Worm (Caenorhabditis elegans): ENCODE measurements around the gene Y9C2UA.1.

Y9C2UA.1 gene

ce11 chrII:9113759-9114158 lies 25.7 kb upstream of the Y9C2UA.1 start (continued):
- TF ChIP-seq C16A3.4 (tag; optimal IDR thresholded peaks at IDR 0.05): no peak
- TF ChIP-seq ces-1 (GFP tag; optimal IDR thresholded peaks at IDR 0.05): no peak
- TF ChIP-seq nhr-77 (tag; optimal IDR thresholded peaks at IDR 0.05): no peak
- TF ChIP-seq sox-4 (tag; optimal IDR thresholded peaks at IDR 0.05): no peak
- no peak for TF ChIP-seq fkh-8 (tag; optimal IDR thresholded peaks at IDR 0.05)
- TF ChIP-seq egl-13 (tag; optimal IDR thresholded peaks at IDR 0.05): no peak
- no peak for TF ChIP-seq swsn-7 (tag; optimal IDR thresholded peaks at IDR 0.05)
- TF ChIP-seq dpl-1 (GFP tag; optimal IDR thresholded peaks at IDR 0.05): peak in 2 of 3 experiments; percentile 2 to 10
- no peak for TF ChIP-seq nhr-90 (tag; optimal IDR thresholded peaks at IDR 0.05; ENCODE audit: poor library complexity)
- TF ChIP-seq egl-27 (tag; optimal IDR thresholded peaks at IDR 0.05): no peak
- TF ChIP-seq elt-3 (tag; optimal IDR thresholded peaks at IDR 0.05): peak in 1 of 6 experiments; percentile 45

- peak; percentile 34 for TF ChIP-seq nhr-85 (tag)
- no peak for TF ChIP-seq efl-1 (optimal IDR thresholded peaks at IDR 0.05)
- TF ChIP-seq efl-1 (GFP tag; optimal IDR thresholded peaks at IDR 0.05 in 1 of 2): no peak
These were observed 24.5 kb upstream of the Y9C2UA.1 start for ce11 chrII:9114972-9115371.

ce11 chrII:9115644-9116043 lies 23.8 kb upstream of the Y9C2UA.1 start:
- TF ChIP-seq mef-2 (tag; optimal IDR thresholded peaks at IDR 0.05) (no peak), alr-1 (tag; optimal IDR thresholded peaks at IDR 0.05; ENCODE audit: borderline replicate concordance) (no peak), nhr-11 (tag; optimal IDR thresholded peaks at IDR 0.05) (peak; percentile 25), fkh-8 (tag; optimal IDR thresholded peaks at IDR 0.05) (peak; percentile 86), nhr-47 (tag; optimal IDR thresholded peaks at IDR 0.05) (peak; percentile 64), isw-1 (GFP tag; IDR thresholded peaks at IDR 0.05) (no peak), lin-14 (GFP tag; optimal IDR thresholded peaks at IDR 0.05) (peak; percentile 47), nhr-71 (tag; optimal IDR thresholded peaks at IDR 0.05) (peak; percentile 76), nhr-20 (tag; optimal IDR thresholded peaks at IDR 0.05) (no peak), sox-4 (tag; optimal IDR thresholded peaks at IDR 0.05) (peak; percentile 4)

ce11 chrII:9116404-9116803 lies 23.0 kb upstream of the Y9C2UA.1 start:
- no peak for TF ChIP-seq nhr-71 (tag; optimal IDR thresholded peaks at IDR 0.05)
- TF ChIP-seq hlh-4 (tag; optimal IDR thresholded peaks at IDR 0.05): no peak
- no peak for TF ChIP-seq nhr-20 (tag; optimal IDR thresholded peaks at IDR 0.05)
- TF ChIP-seq lin-39 (tag; optimal IDR thresholded peaks at IDR 0.05): no peak
- TF ChIP-seq lin-35 (GFP tag; optimal IDR thresholded peaks at IDR 0.05): peak in 1 of 2 experiments; percentile 42

- TF ChIP-seq nhr-71 (tag; optimal IDR thresholded peaks at IDR 0.05) (peak; percentile 90), ceh-90 (tag; optimal IDR thresholded peaks at IDR 0.05) (peak; percentile 19), nhr-77 (tag; optimal IDR thresholded peaks at IDR 0.05) (no peak), ztf-4 (tag; optimal IDR thresholded peaks at IDR 0.05) (peak; percentile 53), nhr-11 (tag; optimal IDR thresholded peaks at IDR 0.05) (peak; percentile 69), aly-2 (tag; optimal IDR thresholded peaks at IDR 0.05) (no peak), zip-4 (GFP tag; optimal IDR thresholded peaks at IDR 0.05) (peak; percentile 60), lin-35 (GFP tag; optimal IDR thresholded peaks at IDR 0.05) (peak in 1 of 2 experiments; percentile 32), unc-98 (GFP tag; IDR thresholded peaks at IDR 0.05) (no peak), ceh-82 (tag; optimal IDR thresholded peaks at IDR 0.05) (no peak), dsc-1 (tag; optimal IDR thresholded peaks at IDR 0.05) (peak; percentile 93), dpl-1 (GFP tag; optimal IDR thresholded peaks at IDR 0.05) (no peak), nhr-20 (tag; optimal IDR thresholded peaks at IDR 0.05) (peak; percentile 51), Y116A8C.19 (tag; optimal IDR thresholded peaks at IDR 0.05; ENCODE audit: borderline replicate concordance) (no peak), fkh-10 (GFP tag; optimal IDR thresholded peaks at IDR 0.05) (peak; percentile 14), elt-2 (tag; optimal IDR thresholded peaks at IDR 0.05) (peak; percentile 69), mab-9 (GFP tag; IDR thresholded peaks at IDR 0.05) (no peak), lin-13 (GFP tag; optimal IDR thresholded peaks at IDR 0.05) (peak; percentile 10), xbp-1 (tag; optimal IDR thresholded peaks at IDR 0.05) (peak; percentile 18), pax-3 (tag; optimal IDR thresholded peaks at IDR 0.05) (peak; percentile 77), fkh-8 (tag; optimal IDR thresholded peaks at IDR 0.05) (peak; percentile 92), nhr-47 (tag; optimal IDR thresholded peaks at IDR 0.05) (peak; percentile 82), tbx-2 (tag; optimal IDR thresholded peaks at IDR 0.05) (peak; percentile 7), lsy-2 (tag; optimal IDR thresholded peaks at IDR 0.05) (peak; percentile 45 to 55), tlp-1 (tag; optimal IDR thresholded peaks at IDR 0.05) (no peak), sup-37 (GFP tag; optimal IDR thresholded peaks at IDR 0.05) (no peak), ceh-8 (GFP tag; optimal IDR thresholded peaks at IDR 0.05) (peak; percentile 16)
These were observed 21.6 kb upstream of the Y9C2UA.1 start for ce11 chrII:9117789-9118242.
